Worm (Caenorhabditis elegans) whole organism, L1 larva: ENCODE data around the gene prp-18.

ENCODE experiments used
- C34B4.2 ChIP-seq: sonication (generic microtip); optimal IDR thresholded peaks from 2 replicates; lab custom pipeline; 2017; ENCODE audit warnings: mild to moderate bottlenecking, missing genetic modification characterization, missing compliant biosample characterization
- Y116A8C.19 ChIP-seq: sonication (generic microtip); optimal IDR thresholded peaks from 2 replicates; lab custom pipeline; 2016; ENCODE audit warnings: missing compliant biosample characterization, missing genetic modification characterization, borderline replicate concordance
- alr-1 ChIP-seq: fragments of 200-800 bp; sonication (Bioruptor generic); optimal IDR thresholded peaks from 2 replicates; lab custom pipeline; 2018; ENCODE audit warnings: borderline replicate concordance, mild to moderate bottlenecking, missing genetic modification characterization, missing compliant biosample characterization
- ceh-88 ChIP-seq: fragments of 200-800 bp; sonication (Bioruptor generic); IDR thresholded peaks from 2 replicates; pipeline ENCODE4 v1.3.6; 2022; ENCODE audit warnings: missing genetic modification characterization, missing compliant biosample characterization
- dpl-1 ChIP-seq, 3 experiments: fragments of 150-350 bp in 2 of 3; sonication (generic microtip) in 1 of 3; optimal IDR thresholded peaks; 2 replicates each; lab custom pipeline; 2014 to 2017; ENCODE audit warnings: missing biosample characterization in 3 of 3, missing genetic modification characterization in 3 of 3, missing genetic modification reagents in 3 of 3
- efl-1 ChIP-seq, 4 experiments: fragments of 150-350 bp; optimal IDR thresholded peaks in 3 of 4; peaks in 1 of 4; 1 replicate in 1 of 4; 2 replicates in 3 of 4; lab custom pipeline; 2014; ENCODE audit warnings: missing biosample characterization in 2 of 4, missing genetic modification characterization in 2 of 4, missing genetic modification reagents in 2 of 4
- egl-13 ChIP-seq: sonication (generic microtip); optimal IDR thresholded peaks from 2 replicates; lab custom pipeline; 2016; ENCODE audit warnings: missing genotype, missing genetic modification reagents, missing genetic modification characterization, missing compliant biosample characterization
- ets-5 ChIP-seq: fragments of 200-800 bp; sonication (Bioruptor generic); IDR thresholded peaks from 2 replicates; pipeline ENCODE4 v1.3.6; 2022; ENCODE audit warnings: missing genetic modification characterization, missing compliant biosample characterization
- fkh-10 ChIP-seq: sonication (generic microtip); optimal IDR thresholded peaks from 2 replicates; lab custom pipeline; 2017; ENCODE audit warnings: missing biosample characterization, missing genetic modification reagents, missing genetic modification characterization
- hlh-4 ChIP-seq: sonication (generic microtip); optimal IDR thresholded peaks from 2 replicates; lab custom pipeline; 2016; ENCODE audit warnings: mild to moderate bottlenecking, missing genetic modification characterization, missing compliant biosample characterization
- irx-1 ChIP-seq: sonication (generic microtip); optimal IDR thresholded peaks from 2 replicates; lab custom pipeline; 2016; ENCODE audit warnings: missing genetic modification characterization, missing compliant biosample characterization
- jun-1 ChIP-seq: fragments of 150-350 bp; optimal IDR thresholded peaks from 2 replicates; lab custom pipeline; 2014; ENCODE audit warnings: missing biosample characterization, missing genetic modification reagents, missing genetic modification characterization
- lin-13 ChIP-seq: fragments of 150-350 bp; optimal IDR thresholded peaks from 2 replicates; lab custom pipeline; 2014; ENCODE audit warnings: missing biosample characterization, missing genetic modification reagents, missing genetic modification characterization
- lin-14 ChIP-seq: fragments of 200-800 bp; sonication (Bioruptor generic); optimal IDR thresholded peaks from 2 replicates; lab custom pipeline; 2018; ENCODE audit warnings: mild to moderate bottlenecking, missing genetic modification characterization, moderate library complexity, missing compliant biosample characterization
- lsy-2 ChIP-seq, 2 experiments: fragments of 150-350 bp; optimal IDR thresholded peaks; 2 replicates each; lab custom pipeline; 2014; ENCODE audit warnings: missing biosample characterization in 2 of 2, missing genetic modification characterization in 2 of 2
- mep-1 ChIP-seq: fragments of 150-350 bp; optimal IDR thresholded peaks from 2 replicates; lab custom pipeline; 2014; ENCODE audit warnings: missing biosample characterization, missing genetic modification characterization
- nhr-12 ChIP-seq: sonication (generic microtip); optimal IDR thresholded peaks from 2 replicates; lab custom pipeline; 2017; ENCODE audit warnings: missing biosample characterization, missing genetic modification characterization
- nhr-19 ChIP-seq: fragments of 200-800 bp; sonication (Bioruptor generic); conservative IDR thresholded peaks from 2 replicates; pipeline ENCODE4 v1.3.6; 2022; ENCODE audit warnings: missing genetic modification characterization, missing compliant biosample characterization
- nhr-20 ChIP-seq: sonication (generic microtip); optimal IDR thresholded peaks from 2 replicates; lab custom pipeline; 2016; ENCODE audit warnings: mild to moderate bottlenecking, missing genetic modification characterization, missing compliant biosample characterization
- nhr-28 ChIP-seq: fragments of 150-350 bp; optimal IDR thresholded peaks from 2 replicates; lab custom pipeline; 2014; ENCODE audit warnings: missing biosample characterization, missing genetic modification characterization
- nhr-71 ChIP-seq: sonication (generic microtip); optimal IDR thresholded peaks from 2 replicates; lab custom pipeline; 2016; ENCODE audit warnings: mild to moderate bottlenecking, missing genetic modification characterization, moderate library complexity, missing compliant biosample characterization
- nhr-77 ChIP-seq: fragments of 150-350 bp; optimal IDR thresholded peaks from 2 replicates; lab custom pipeline; 2014; ENCODE audit warnings: missing biosample characterization, missing genetic modification characterization
- nhr-84 ChIP-seq: sonication (generic microtip); optimal IDR thresholded peaks from 2 replicates; lab custom pipeline; 2017; ENCODE audit warnings: missing biosample characterization, missing genetic modification characterization
- nhr-85 ChIP-seq: sonication (generic microtip); peaks from one replicate; lab custom pipeline; 2016; ENCODE audit warnings: missing genetic modification characterization, inconsistent platforms, missing compliant biosample characterization
- nhr-90 ChIP-seq: sonication (generic microtip); optimal IDR thresholded peaks from 2 replicates; lab custom pipeline; 2016; ENCODE audit warnings: mild to moderate bottlenecking, missing genetic modification characterization, missing compliant biosample characterization; ENCODE audit not compliant: poor library complexity
- pqm-1 ChIP-seq: sonication (generic microtip); optimal IDR thresholded peaks from 3 replicates; lab custom pipeline; 2017; ENCODE audit warnings: missing biosample characterization, missing genetic modification characterization
- snpc-4 ChIP-seq: fragments of 150-350 bp; optimal IDR thresholded peaks from 2 replicates; lab custom pipeline; 2014; ENCODE audit warnings: missing biosample characterization, missing genetic modification characterization
- snu-23 ChIP-seq: sonication (generic microtip); optimal IDR thresholded peaks from 2 replicates; lab custom pipeline; 2016; ENCODE audit warnings: missing genetic modification characterization, missing compliant biosample characterization
- sptf-1 ChIP-seq: fragments of 150-350 bp; optimal IDR thresholded peaks from 2 replicates; lab custom pipeline; 2014; ENCODE audit warnings: missing biosample characterization, missing genetic modification characterization
- sup-37 ChIP-seq: fragments of 200-800 bp; sonication (Bioruptor generic); optimal IDR thresholded peaks from 2 replicates; lab custom pipeline; 2018; ENCODE audit warnings: mild to moderate bottlenecking, missing genetic modification characterization, missing compliant biosample characterization
- swsn-7 ChIP-seq: sonication (generic microtip); optimal IDR thresholded peaks from 2 replicates; lab custom pipeline; 2016; ENCODE audit warnings: missing genetic modification characterization, missing compliant biosample characterization
- tbx-2 ChIP-seq: sonication (generic microtip); optimal IDR thresholded peaks from 2 replicates; lab custom pipeline; 2016; ENCODE audit warnings: missing genetic modification characterization, missing compliant biosample characterization
- tlp-1 ChIP-seq: fragments of 150-350 bp; optimal IDR thresholded peaks from 2 replicates; lab custom pipeline; 2014; ENCODE audit warnings: missing biosample characterization, missing genetic modification characterization
- unc-30 ChIP-seq: sonication (generic microtip); optimal IDR thresholded peaks from 2 replicates; lab custom pipeline; 2017; ENCODE audit warnings: missing biosample characterization, missing genetic modification characterization
- unc-86 ChIP-seq: sonication (generic microtip); optimal IDR thresholded peaks from 2 replicates; lab custom pipeline; 2016; ENCODE audit warnings: missing genetic modification characterization, missing compliant biosample characterization
- zag-1 ChIP-seq: fragments of 150-350 bp; optimal IDR thresholded peaks from 2 replicates; lab custom pipeline; 2014; ENCODE audit warnings: missing biosample characterization, missing genetic modification characterization
- zip-4 ChIP-seq: fragments of 200-800 bp; sonication (Bioruptor generic); optimal IDR thresholded peaks from 2 replicates; lab custom pipeline; 2018; ENCODE audit warnings: mild to moderate bottlenecking, missing genetic modification characterization, moderate library complexity, missing compliant biosample characterization
- ztf-4 ChIP-seq: fragments of 150-350 bp; optimal IDR thresholded peaks from 2 replicates; lab custom pipeline; 2014; ENCODE audit warnings: missing biosample characterization, missing genetic modification characterization

The prp-18 gene

ce11 chrIV:9872786-9873185 lies 11.4 kb downstream of the prp-18 start (continued):
- TF ChIP-seq nhr-90 (tag; lab: Kevin White, UChicago) (no peak), nhr-28 (no peak), unc-86 (tag; lab: Kevin White, UChicago) (no peak), alr-1 (no peak), lsy-2 (tag; optimal IDR thresholded peaks at IDR 0.05; lab: Kevin White, UChicago) (peak in 1 of 2 experiments; percentile 11), irx-1 (no peak), fkh-10 (GFP tag; lab: Kevin White, UChicago) (no peak), snu-23 (peak; percentile 8), lin-14 (GFP tag; lab: Kevin White, UChicago) (peak; percentile 64), ceh-88 (GFP tag; lab: Robert Waterston, UW) (no peak), snpc-4 (tag; lab: Kevin White, UChicago) (no peak), pqm-1 (tag; lab: Kevin White, UChicago) (no peak), zip-4 (GFP tag; lab: Kevin White, UChicago) (no peak), Y116A8C.19 (tag; lab: Kevin White, UChicago) (no peak), sup-37 (GFP tag; lab: Kevin White, UChicago) (no peak), C34B4.2 (tag; lab: Kevin White, UChicago) (no peak), ets-5 (GFP tag; lab: Robert Waterston, UW) (no peak), dpl-1 (GFP tag; optimal IDR thresholded peaks at IDR 0.05; lab: Kevin White, UChicago) (no peak), nhr-84 (tag; lab: Kevin White, UChicago) (no peak), egl-13 (tag; lab: Kevin White, UChicago) (no peak), zag-1 (tag; lab: Kevin White, UChicago) (no peak), swsn-7 (tag; lab: Kevin White, UChicago) (no peak), jun-1 (tag; lab: Kevin White, UChicago) (no peak), nhr-71 (tag; lab: Kevin White, UChicago) (peak; percentile 37), mep-1 (tag; lab: Kevin White, UChicago) (peak; percentile 14)

- TF ChIP-seq unc-30 (tag; lab: Kevin White, UChicago) (no peak), nhr-20 (tag; lab: Kevin White, UChicago) (peak; percentile 52), efl-1 (optimal IDR thresholded peaks at IDR 0.05; lab: Kevin White, UChicago) (no peak), efl-1 (GFP tag; optimal IDR thresholded peaks at IDR 0.05 in 1 of 2; lab: Kevin White, UChicago) (peak in 1 of 2 experiments; percentile 53), lsy-2 (tag; optimal IDR thresholded peaks at IDR 0.05; lab: Kevin White, UChicago) (peak in 1 of 2 experiments; percentile 29), nhr-12 (no peak), tlp-1 (tag; lab: Kevin White, UChicago) (no peak), ztf-4 (tag; lab: Kevin White, UChicago) (no peak), lin-14 (GFP tag; lab: Kevin White, UChicago) (no peak), zip-4 (GFP tag; lab: Kevin White, UChicago) (no peak), snu-23 (no peak), unc-86 (tag; lab: Kevin White, UChicago) (no peak), hlh-4 (tag; lab: Kevin White, UChicago) (no peak), lin-13 (GFP tag; lab: Kevin White, UChicago) (no peak), sptf-1 (tag; lab: Kevin White, UChicago) (no peak), nhr-85 (tag; lab: Kevin White, UChicago) (peak; percentile 86)
Observed at ce11 chrIV:9872210-9872609, 12.0 kb downstream of the prp-18 start.

- TF ChIP-seq tbx-2 (tag; lab: Kevin White, UChicago) (peak; percentile 45), nhr-19 (GFP tag; lab: Robert Waterston, UW) (no peak; the same call in 1 of the 2 replicates), swsn-7 (tag; lab: Kevin White, UChicago) (no peak), nhr-85 (tag; lab: Kevin White, UChicago) (no peak), lin-14 (GFP tag; lab: Kevin White, UChicago) (peak; percentile 31), egl-13 (tag; lab: Kevin White, UChicago) (no peak), nhr-84 (tag; lab: Kevin White, UChicago) (no peak), dpl-1 (GFP tag; optimal IDR thresholded peaks at IDR 0.05; lab: Kevin White, UChicago) (no peak), nhr-77 (tag; lab: Kevin White, UChicago) (peak; percentile 16), irx-1 (no peak)
Observed at ce11 chrIV:9869344-9869743, 14.8 kb downstream of the prp-18 start.
